Worm (Caenorhabditis elegans): ENCODE results near the gene ZK470.2.
A peak's percentile ranks its signal among the peaks of the same experiment; 100 is the strongest.

The ZK470.2 gene

ce11 chrX:4133378-4133777 is 1.6 kb upstream of the ZK470.2 start:
- TF ChIP-seq mab-5 (tag; optimal IDR thresholded peaks at IDR 0.05) (no peak), blmp-1 (tag; optimal IDR thresholded peaks at IDR 0.05) (no peak), mep-1 (tag; optimal IDR thresholded peaks at IDR 0.05) (no peak), mls-2 (tag; optimal IDR thresholded peaks at IDR 0.05) (no peak), ceh-83 (GFP tag; optimal IDR thresholded peaks at IDR 0.05) (no peak), ces-1 (GFP tag; optimal IDR thresholded peaks at IDR 0.05) (no peak), M03D4.4 (tag; optimal IDR thresholded peaks at IDR 0.05) (no peak), ceh-39 (tag; optimal IDR thresholded peaks at IDR 0.05) (no peak), flh-1 (GFP tag; optimal IDR thresholded peaks at IDR 0.05) (no peak)

ce11 chrX:4136547-4137311 is 1.8 kb downstream of the ZK470.2 start:
- no peak for TF ChIP-seq elt-3 (tag; optimal IDR thresholded peaks at IDR 0.05)
- no peak for TF ChIP-seq mep-1 (tag; optimal IDR thresholded peaks at IDR 0.05)
- TF ChIP-seq ceh-43 (GFP tag; optimal IDR thresholded peaks at IDR 0.05), result no peak
- TF ChIP-seq ces-1 (GFP tag; optimal IDR thresholded peaks at IDR 0.05), result no peak
- TF ChIP-seq M03D4.4 (tag; optimal IDR thresholded peaks at IDR 0.05), result no peak
- no peak for TF ChIP-seq drap-1 (GFP tag; optimal IDR thresholded peaks at IDR 0.05)
- no peak for TF ChIP-seq nhr-12 (tag; optimal IDR thresholded peaks at IDR 0.05)
- TF ChIP-seq mab-5 (tag; optimal IDR thresholded peaks at IDR 0.05), result no peak
- TF ChIP-seq unc-39 (tag; optimal IDR thresholded peaks at IDR 0.05), result no peak
- TF ChIP-seq sptf-1 (tag; optimal IDR thresholded peaks at IDR 0.05), result no peak
- TF ChIP-seq ceh-83 (GFP tag; optimal IDR thresholded peaks at IDR 0.05), result no peak
- no peak for TF ChIP-seq cnd-1 (tag; optimal IDR thresholded peaks at IDR 0.05)
- TF ChIP-seq nhr-237 (tag; optimal IDR thresholded peaks at IDR 0.05), result no peak
- TF ChIP-seq flh-1 (GFP tag; optimal IDR thresholded peaks at IDR 0.05), result no peak
- TF ChIP-seq ceh-39 (tag; optimal IDR thresholded peaks at IDR 0.05), result no peak
- TF ChIP-seq sem-2 (GFP tag; optimal IDR thresholded peaks at IDR 0.05), result no peak
- no peak for TF ChIP-seq unc-62 (GFP tag; optimal IDR thresholded peaks at IDR 0.05)

- TF ChIP-seq pha-4 (tag; optimal IDR thresholded peaks at IDR 0.05) (no peak), nhr-2 (tag; optimal IDR thresholded peaks at IDR 0.05) (no peak), nhr-76 (tag; optimal IDR thresholded peaks at IDR 0.05) (no peak)
Measured at ce11 chrX:4137452-4138164, 2.7 kb downstream of the ZK470.2 start.

- TF ChIP-seq nhr-12 (tag; optimal IDR thresholded peaks at IDR 0.05) (no peak), zip-8 (tag; optimal IDR thresholded peaks at IDR 0.05) (peak; percentile 68), elt-1 (tag; optimal IDR thresholded peaks at IDR 0.05; ENCODE audit: borderline replicate concordance, insufficient read depth) (peak; percentile 23), M03D4.4 (tag; optimal IDR thresholded peaks at IDR 0.05) (no peak), lsy-2 (tag; optimal IDR thresholded peaks at IDR 0.05) (no peak)
Measured at ce11 chrX:4138413-4139193, 3.6 kb downstream of the ZK470.2 start.

ce11 chrX:4139593-4140565 is 4.9 kb downstream of the ZK470.2 start, which contains the start of gene ZK470.4:
Gene ZK470.4 (minus strand): TSS chrX:4139767.
- TF ChIP-seq sptf-1 (tag; optimal IDR thresholded peaks at IDR 0.05) (no peak), lin-13 (tag; optimal IDR thresholded peaks at IDR 0.05) (no peak), ceh-83 (GFP tag; optimal IDR thresholded peaks at IDR 0.05) (no peak), lin-32 (GFP tag; optimal IDR thresholded peaks at IDR 0.05) (no peak), drap-1 (GFP tag; optimal IDR thresholded peaks at IDR 0.05) (no peak), nhr-12 (tag; optimal IDR thresholded peaks at IDR 0.05) (no peak), flh-1 (GFP tag; optimal IDR thresholded peaks at IDR 0.05) (no peak), mls-2 (tag; optimal IDR thresholded peaks at IDR 0.05) (no peak), cnd-1 (tag; optimal IDR thresholded peaks at IDR 0.05) (no peak), sem-2 (GFP tag; optimal IDR thresholded peaks at IDR 0.05) (no peak), pha-4 (tag; optimal IDR thresholded peaks at IDR 0.05) (no peak), mab-5 (tag; optimal IDR thresholded peaks at IDR 0.05) (no peak), zip-8 (tag; optimal IDR thresholded peaks at IDR 0.05) (no peak), ceh-43 (GFP tag; optimal IDR thresholded peaks at IDR 0.05) (no peak)
